Worm (Caenorhabditis elegans) whole organism, early embryonic: ENCODE data around the gene sdz-1.

Experiments used
- B0310.2 ChIP-seq: sonication (generic microtip); optimal IDR thresholded peaks from 2 replicates; lab custom pipeline; 2016; ENCODE audit warnings: mild to moderate bottlenecking, missing genetic modification characterization, missing compliant biosample characterization
- F13C5.2 ChIP-seq: sonication (generic microtip); optimal IDR thresholded peaks from 2 replicates; lab custom pipeline; 2017; ENCODE audit warnings: mild to moderate bottlenecking, missing genetic modification characterization, inconsistent platforms, missing compliant biosample characterization
- aly-1 ChIP-seq: sonication (generic microtip); optimal IDR thresholded peaks from 2 replicates; lab custom pipeline; 2016; ENCODE audit warnings: missing genetic modification characterization, missing compliant biosample characterization
- ama-1 ChIP-seq: fragments of 150-350 bp; optimal IDR thresholded peaks from 2 replicates; lab custom pipeline; 2014
- ceh-13 ChIP-seq: fragments of 200-800 bp; sonication (Bioruptor generic); optimal IDR thresholded peaks from 2 replicates; lab custom pipeline; 2018; ENCODE audit warnings: mild to moderate bottlenecking, missing genetic modification characterization, missing compliant biosample characterization
- ceh-36 ChIP-seq: sonication (generic microtip); optimal IDR thresholded peaks from 2 replicates; lab custom pipeline; 2016; ENCODE audit warnings: missing genetic modification characterization, inconsistent platforms, missing compliant biosample characterization
- ets-7 ChIP-seq: sonication (generic microtip); optimal IDR thresholded peaks from 2 replicates; lab custom pipeline; 2016; ENCODE audit warnings: missing genotype, missing genetic modification characterization, missing compliant biosample characterization
- flt-1 ChIP-seq: fragments of 200-800 bp; sonication (Bioruptor generic); IDR thresholded peaks from 2 replicates; pipeline ENCODE4 v1.3.6; 2022; ENCODE audit warnings: missing genetic modification characterization, missing compliant biosample characterization
- hmbx-1 ChIP-seq: sonication (generic microtip); optimal IDR thresholded peaks from 2 replicates; lab custom pipeline; 2016; ENCODE audit warnings: mild to moderate bottlenecking, missing genetic modification characterization, missing compliant biosample characterization
- hmg-4 ChIP-seq: fragments of 200-800 bp; sonication (Bioruptor generic); optimal IDR thresholded peaks from 2 replicates; lab custom pipeline; 2018; ENCODE audit warnings: mild to moderate bottlenecking, missing genetic modification characterization, missing compliant biosample characterization
- hnd-1 ChIP-seq: sonication (generic microtip); optimal IDR thresholded peaks from 2 replicates; lab custom pipeline; 2016; ENCODE audit warnings: missing genetic modification characterization, missing compliant biosample characterization
- pes-1 ChIP-seq: fragments of 200-800 bp; sonication (Bioruptor generic); IDR thresholded peaks from 2 replicates; pipeline ENCODE4 v1.3.6; 2022; ENCODE audit warnings: missing genetic modification reagents, missing genetic modification characterization, missing compliant biosample characterization
- scrt-1 ChIP-seq: fragments of 200-800 bp; sonication (Bioruptor generic); IDR thresholded peaks from 2 replicates; pipeline ENCODE4 v1.3.6; 2022; ENCODE audit warnings: missing genetic modification characterization, missing compliant biosample characterization
- sea-1 ChIP-seq: fragments of 200-800 bp; sonication (Bioruptor generic); conservative IDR thresholded peaks from 2 replicates; pipeline ENCODE4 v1.3.6; 2022; ENCODE audit warnings: missing genetic modification characterization, missing compliant biosample characterization
- tbx-11 ChIP-seq: fragments of 200-800 bp; sonication (Bioruptor generic); IDR thresholded peaks from 2 replicates; pipeline ENCODE4 v1.3.6; 2022; ENCODE audit warnings: missing genetic modification characterization, missing compliant biosample characterization
- tbx-37 ChIP-seq: fragments of 200-800 bp; sonication (Bioruptor generic); conservative IDR thresholded peaks from 2 replicates; pipeline ENCODE4 v1.3.6; 2022; ENCODE audit warnings: missing genetic modification reagents, missing genetic modification characterization, missing compliant biosample characterization
- tra-4 ChIP-seq: sonication (generic microtip); optimal IDR thresholded peaks from 2 replicates; lab custom pipeline; 2017; ENCODE audit warnings: missing genetic modification characterization, missing compliant biosample characterization

The sdz-1 gene

DNA sequence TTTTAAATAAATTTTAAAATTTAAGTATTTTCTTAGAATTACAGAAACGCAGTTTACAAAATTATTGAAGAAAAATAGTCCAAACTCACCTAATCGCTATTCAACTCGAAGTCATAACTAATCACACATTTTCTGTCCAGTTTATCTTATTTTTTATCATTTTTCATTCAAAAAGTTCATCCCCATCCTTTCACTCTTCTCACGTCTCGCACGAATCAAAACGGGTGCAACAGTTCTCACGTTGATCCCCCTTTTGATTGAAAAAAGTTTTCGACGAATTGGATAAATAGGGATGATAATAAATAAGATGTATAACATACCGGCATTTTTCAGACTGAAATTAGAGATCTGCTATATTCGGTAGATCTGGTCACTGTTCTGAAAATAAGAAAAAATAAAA is 9.6 kb upstream of the sdz-1 start:
- TF ChIP-seq tbx-37 (GFP tag; lab: Robert Waterston, UW): no peak
- TF ChIP-seq aly-1 (tag; lab: Kevin White, UChicago): no peak
- TF ChIP-seq pes-1 (GFP tag; lab: Robert Waterston, UW): no peak
- no peak for TF ChIP-seq sea-1 (GFP tag; lab: Robert Waterston, UW)
- no peak for TF ChIP-seq scrt-1 (GFP tag; lab: Robert Waterston, UW)
- no peak for TF ChIP-seq F13C5.2 (tag; lab: Kevin White, UChicago)
- TF ChIP-seq hmbx-1 (tag; lab: Kevin White, UChicago): no peak
- no peak for TF ChIP-seq tbx-11 (GFP tag; lab: Robert Waterston, UW)
- TF ChIP-seq B0310.2 (tag; lab: Kevin White, UChicago): no peak
- TF ChIP-seq ceh-36 (tag; lab: Kevin White, UChicago): no peak
- TF ChIP-seq flt-1 (GFP tag; lab: Robert Waterston, UW): no peak
- TF ChIP-seq ets-7 (tag; lab: Kevin White, UChicago): no peak
- no peak for TF ChIP-seq hmg-4 (GFP tag; lab: Kevin White, UChicago)
- no peak for TF ChIP-seq ceh-13 (GFP tag; lab: Kevin White, UChicago)
- no peak for TF ChIP-seq ama-1 (lab: Kevin White, UChicago)

DNA sequence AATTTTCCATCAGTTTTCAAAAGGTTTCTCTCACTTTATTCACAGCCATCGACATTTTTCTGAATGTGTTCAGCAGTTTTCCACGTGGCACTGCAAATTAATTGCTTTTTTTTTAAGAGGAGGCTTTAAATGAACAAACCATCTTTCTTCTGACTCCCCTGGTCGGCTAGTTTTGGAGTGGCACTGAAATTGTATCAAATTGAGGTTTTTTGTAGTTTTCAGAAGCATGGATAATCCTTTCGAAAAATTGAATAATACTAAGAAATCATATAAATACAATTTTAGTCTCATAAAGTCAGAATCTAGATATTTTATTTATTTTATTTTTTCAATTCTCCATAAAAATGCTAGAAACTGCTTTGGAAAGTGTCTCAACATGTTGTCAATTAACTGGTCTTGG is 4.6 kb upstream of the sdz-1 start, which contains the start of gene B0303.16:
TSS of gene B0303.16 (plus strand) at position 301 of the 400 bp plus-strand sequence.
- TF ChIP-seq pes-1 (GFP tag; lab: Robert Waterston, UW) (no peak), hnd-1 (no peak), ceh-13 (GFP tag; lab: Kevin White, UChicago) (no peak), sea-1 (GFP tag; lab: Robert Waterston, UW) (no peak)

ce11 chrIII:8697268-8697907 is 2.8 kb downstream of the sdz-1 start:
- TF ChIP-seq hmbx-1 (tag; lab: Kevin White, UChicago) (no peak), scrt-1 (GFP tag; lab: Robert Waterston, UW) (no peak), pes-1 (GFP tag; lab: Robert Waterston, UW) (no peak), aly-1 (tag; lab: Kevin White, UChicago) (no peak), ama-1 (lab: Kevin White, UChicago) (no peak), tra-4 (tag; lab: Kevin White, UChicago) (no peak), F13C5.2 (tag; lab: Kevin White, UChicago) (no peak), ceh-36 (tag; lab: Kevin White, UChicago) (no peak), tbx-11 (GFP tag; lab: Robert Waterston, UW) (no peak), ets-7 (tag; lab: Kevin White, UChicago) (no peak), hmg-4 (GFP tag; lab: Kevin White, UChicago) (no peak), flt-1 (GFP tag; lab: Robert Waterston, UW) (no peak)

- no peak for TF ChIP-seq pes-1 (GFP tag; lab: Robert Waterston, UW)
- TF ChIP-seq tbx-37 (GFP tag; lab: Robert Waterston, UW): no peak
- TF ChIP-seq hmg-4 (GFP tag; lab: Kevin White, UChicago): no peak
- TF ChIP-seq ceh-36 (tag; lab: Kevin White, UChicago): no peak
- no peak for TF ChIP-seq ama-1 (lab: Kevin White, UChicago)
- no peak for TF ChIP-seq sea-1 (GFP tag; lab: Robert Waterston, UW)
- no peak for TF ChIP-seq ets-7 (tag; lab: Kevin White, UChicago)
- TF ChIP-seq hnd-1: no peak
- TF ChIP-seq tbx-11 (GFP tag; lab: Robert Waterston, UW): no peak
- TF ChIP-seq tra-4 (tag; lab: Kevin White, UChicago): no peak
Measured at ce11 chrIII:8696680-8697079, 3.5 kb downstream of the sdz-1 start.

- TF ChIP-seq B0310.2 (tag; lab: Kevin White, UChicago) (no peak), tra-4 (tag; lab: Kevin White, UChicago) (no peak)
Measured at ce11 chrIII:8693322-8693721, 6.8 kb downstream of the sdz-1 start, which contains the start of gene B0303.7. Gene B0303.7 (plus strand): TSS chrIII:8693622.

- TF ChIP-seq ets-7 (tag; lab: Kevin White, UChicago) (no peak), pes-1 (GFP tag; lab: Robert Waterston, UW) (no peak), ama-1 (lab: Kevin White, UChicago) (no peak), tbx-11 (GFP tag; lab: Robert Waterston, UW) (no peak), ceh-36 (tag; lab: Kevin White, UChicago) (no peak), F13C5.2 (tag; lab: Kevin White, UChicago) (no peak), tbx-37 (GFP tag; lab: Robert Waterston, UW) (no peak)
Measured at ce11 chrIII:8689655-8690054, 10.5 kb downstream of the sdz-1 start, which contains the start of gene B0303.4. Gene B0303.4 (plus strand): TSS chrIII:8689850.

DNA sequence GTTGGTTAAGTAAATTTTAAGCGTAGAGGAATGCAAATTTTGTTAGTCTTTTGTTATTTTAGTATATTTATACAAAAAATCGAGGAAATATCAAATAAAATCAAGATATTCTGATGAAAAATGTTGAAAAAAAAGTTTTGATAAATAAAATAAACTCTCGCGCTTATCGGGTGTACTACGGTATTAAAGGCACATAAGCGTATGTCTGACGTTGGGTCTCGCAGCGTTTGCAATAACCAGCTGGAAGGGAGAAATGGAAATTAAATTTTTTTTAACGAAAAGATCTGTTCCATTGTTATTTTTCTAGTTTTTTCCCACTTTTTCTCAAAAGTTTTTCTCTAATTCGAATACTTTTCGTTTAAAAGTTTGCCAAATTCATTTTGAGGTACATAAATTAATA is 11.0 kb downstream of the sdz-1 start:
- TF ChIP-seq ama-1 (lab: Kevin White, UChicago) (no peak), hnd-1 (no peak), ceh-13 (GFP tag; lab: Kevin White, UChicago) (no peak), scrt-1 (GFP tag; lab: Robert Waterston, UW) (no peak), hmbx-1 (tag; lab: Kevin White, UChicago) (no peak), B0310.2 (tag; lab: Kevin White, UChicago) (no peak), ceh-36 (tag; lab: Kevin White, UChicago) (no peak), hmg-4 (GFP tag; lab: Kevin White, UChicago) (no peak), sea-1 (GFP tag; lab: Robert Waterston, UW) (no peak), tra-4 (tag; lab: Kevin White, UChicago) (no peak), F13C5.2 (tag; lab: Kevin White, UChicago) (no peak), tbx-37 (GFP tag; lab: Robert Waterston, UW) (no peak), pes-1 (GFP tag; lab: Robert Waterston, UW) (no peak), ets-7 (tag; lab: Kevin White, UChicago) (no peak)
